Fruit fly (Drosophila melanogaster) whole organism, prepupa: Measurements from ENCODE around the gene zye.

ENCODE experiments used
- Blimp-1 ChIP-seq: fragments of 200-800 bp; sonication (Bioruptor generic); optimal IDR thresholded peaks from 3 replicates; lab custom pipeline; 2017; ENCODE audit warnings: missing biosample characterization, missing genetic modification characterization, mild to moderate bottlenecking, moderate library complexity, missing genetic modification reagents
- CG10631 ChIP-seq: fragments of 200-800 bp; sonication (Bioruptor generic); optimal IDR thresholded peaks from 2 replicates; lab custom pipeline; 2016; ENCODE audit warnings: missing biosample characterization, missing genetic modification characterization
- CG10669 ChIP-seq: fragments of 200-800 bp; sonication (Bioruptor generic); optimal IDR thresholded peaks from 3 replicates; lab custom pipeline; 2018; ENCODE audit warnings: missing biosample characterization, mild to moderate bottlenecking, missing genetic modification characterization, moderate library complexity
- CG11294 ChIP-seq: fragments of 200-800 bp; sonication (Bioruptor generic); IDR thresholded peaks from 2 replicates; pipeline ENCODE4 v1.3.6; 2022; ENCODE audit warnings: missing biosample characterization, missing genetic modification characterization
- CG11762 ChIP-seq: fragments of 200-800 bp; sonication (Bioruptor generic); optimal IDR thresholded peaks from 3 replicates; lab custom pipeline; 2016; ENCODE audit warnings: missing biosample characterization, missing genetic modification characterization; ENCODE audit not compliant: insufficient read depth
- CG15336 ChIP-seq: fragments of 200-800 bp; sonication (Bioruptor generic); IDR thresholded peaks from 2 replicates; pipeline ENCODE4 v1.3.6; 2022; ENCODE audit warnings: missing biosample characterization, missing genetic modification characterization
- CG1621 ChIP-seq: fragments of 200-800 bp; sonication (Bioruptor generic); optimal IDR thresholded peaks from 3 replicates; lab custom pipeline; 2018; ENCODE audit warnings: missing biosample characterization, mild to moderate bottlenecking, missing genetic modification characterization
- CG16779 ChIP-seq: fragments of 200-800 bp; sonication (Bioruptor generic); optimal IDR thresholded peaks from 3 replicates; lab custom pipeline; 2017; ENCODE audit warnings: missing biosample characterization, mild to moderate bottlenecking, missing genetic modification characterization
- CG3032 ChIP-seq: fragments of 200-800 bp; optimal IDR thresholded peaks from 2 replicates; lab custom pipeline; 2019; ENCODE audit warnings: missing biosample characterization, mild to moderate bottlenecking, missing genetic modification characterization, moderate library complexity
- CG31627 ChIP-seq: fragments of 200-800 bp; sonication (Bioruptor generic); optimal IDR thresholded peaks from 3 replicates; lab custom pipeline; 2016; ENCODE audit warnings: missing biosample characterization, missing genetic modification characterization
- CG32006 ChIP-seq: fragments of 200-800 bp; sonication (Bioruptor generic); optimal IDR thresholded peaks from 3 replicates; lab custom pipeline; 2017; ENCODE audit warnings: missing biosample characterization, mild to moderate bottlenecking, missing genetic modification characterization
- CG3919 ChIP-seq: fragments of 200-800 bp; sonication (Bioruptor generic); optimal IDR thresholded peaks from 3 replicates; lab custom pipeline; 2016; ENCODE audit warnings: missing biosample characterization, missing genetic modification characterization
- CG4318 ChIP-seq: fragments of 200-800 bp; sonication (Bioruptor generic); optimal IDR thresholded peaks from 3 replicates; lab custom pipeline; 2017; ENCODE audit warnings: missing biosample characterization, mild to moderate bottlenecking, missing genetic modification characterization
- CG6163 ChIP-seq: fragments of 200-800 bp; sonication (Bioruptor generic); IDR thresholded peaks from 3 replicates; pipeline ENCODE4 v1.3.6; 2022; ENCODE audit warnings: missing biosample characterization, missing genetic modification characterization
- CG6276 ChIP-seq: fragments of 200-800 bp; sonication (Bioruptor generic); optimal IDR thresholded peaks from 2 replicates; lab custom pipeline; 2017; ENCODE audit warnings: missing biosample characterization, mild to moderate bottlenecking, missing genetic modification characterization
- CG6808 ChIP-seq: fragments of 200-800 bp; sonication (Bioruptor generic); optimal IDR thresholded peaks from 3 replicates; lab custom pipeline; 2017; ENCODE audit warnings: missing biosample characterization, missing genetic modification characterization, mild to moderate bottlenecking, moderate library complexity, missing genetic modification reagents
- CG7368 ChIP-seq: fragments of 200-800 bp; sonication (Bioruptor generic); optimal IDR thresholded peaks from 3 replicates; lab custom pipeline; 2016; ENCODE audit warnings: missing biosample characterization, missing genetic modification characterization
- CG8119 ChIP-seq: fragments of 200-800 bp; sonication (Bioruptor generic); IDR thresholded peaks from 3 replicates; pipeline ENCODE4 v1.3.6; 2022; ENCODE audit warnings: missing biosample characterization, missing genetic modification characterization
- CG8319 ChIP-seq: fragments of 200-800 bp; sonication (Bioruptor generic); optimal IDR thresholded peaks from 3 replicates; lab custom pipeline; 2016; ENCODE audit warnings: missing biosample characterization, missing genetic modification characterization
- CG9139 ChIP-seq: fragments of 200-800 bp; sonication (Bioruptor generic); optimal IDR thresholded peaks from 3 replicates; lab custom pipeline; 2017; ENCODE audit warnings: missing biosample characterization, mild to moderate bottlenecking, missing genetic modification characterization
- Eip75B ChIP-seq: fragments of 200-800 bp; sonication (Bioruptor generic); optimal IDR thresholded peaks from 3 replicates; lab custom pipeline; 2016; ENCODE audit warnings: missing biosample characterization, missing genetic modification characterization
- Eip78C ChIP-seq: fragments of 200-800 bp; sonication (Bioruptor generic); peaks from one replicate; lab custom pipeline; 2016; ENCODE audit warnings: missing biosample characterization, missing genetic modification characterization
- Eip93F ChIP-seq: fragments of 200-800 bp; sonication (Bioruptor generic); optimal IDR thresholded peaks from 2 replicates; lab custom pipeline; 2016; ENCODE audit warnings: missing biosample characterization, mild to moderate bottlenecking, missing genetic modification characterization
- Ets21C ChIP-seq: fragments of 200-800 bp; sonication (Bioruptor generic); optimal IDR thresholded peaks from 3 replicates; lab custom pipeline; 2016; ENCODE audit warnings: missing biosample characterization, missing genetic modification characterization
- Ets96B ChIP-seq: fragments of 200-800 bp; optimal IDR thresholded peaks from 2 replicates; lab custom pipeline; 2019; ENCODE audit warnings: missing biosample characterization, mild to moderate bottlenecking, missing genetic modification characterization, moderate library complexity
- Hr38 ChIP-seq: sonication (Bioruptor generic); optimal IDR thresholded peaks from 2 replicates; lab custom pipeline; 2016; ENCODE audit warnings: missing biosample characterization, missing genetic modification characterization
- Hr39 ChIP-seq: fragments of 200-800 bp; sonication (Bioruptor generic); optimal IDR thresholded peaks from 2 replicates; lab custom pipeline; 2016; ENCODE audit warnings: missing biosample characterization, missing genetic modification characterization
- Met ChIP-seq: fragments of 200-800 bp; sonication (Bioruptor generic); optimal IDR thresholded peaks from 3 replicates; lab custom pipeline; 2016; ENCODE audit warnings: missing biosample characterization, missing genetic modification characterization
- OdsH ChIP-seq: fragments of 200-800 bp; sonication (Bioruptor generic); optimal IDR thresholded peaks from 3 replicates; lab custom pipeline; 2016; ENCODE audit warnings: missing biosample characterization, missing genetic modification characterization
- Sox102F ChIP-seq: fragments of 200-800 bp; sonication (Bioruptor generic); optimal IDR thresholded peaks from 2 replicates; lab custom pipeline; 2016; ENCODE audit warnings: missing biosample characterization, mild to moderate bottlenecking, missing genetic modification characterization
- Sox14 ChIP-seq: fragments of 200-800 bp; sonication (Bioruptor generic); optimal IDR thresholded peaks from 3 replicates; lab custom pipeline; 2016; ENCODE audit warnings: missing biosample characterization, missing genetic modification characterization
- Sox15 ChIP-seq: fragments of 200-800 bp; sonication (Bioruptor generic); optimal IDR thresholded peaks from 3 replicates; lab custom pipeline; 2016; ENCODE audit warnings: missing biosample characterization, missing genetic modification characterization
- achi ChIP-seq: fragments of 200-800 bp; sonication (Bioruptor generic); optimal IDR thresholded peaks from 3 replicates; lab custom pipeline; 2016; ENCODE audit warnings: missing biosample characterization, missing genetic modification characterization
- acj6 ChIP-seq: fragments of 200-800 bp; sonication (Bioruptor generic); optimal IDR thresholded peaks from 3 replicates; lab custom pipeline; 2016; ENCODE audit warnings: missing biosample characterization, missing genetic modification characterization
- dac ChIP-seq: fragments of 200-800 bp; sonication (Bioruptor generic); optimal IDR thresholded peaks from 2 replicates; lab custom pipeline; 2017; ENCODE audit warnings: missing biosample characterization, mild to moderate bottlenecking, missing genetic modification characterization
- dsx ChIP-seq: fragments of 200-800 bp; optimal IDR thresholded peaks from 3 replicates; lab custom pipeline; 2019; ENCODE audit warnings: missing biosample characterization, mild to moderate bottlenecking, missing genetic modification characterization, moderate library complexity; ENCODE audit not compliant: poor library complexity, severe bottlenecking
- eg ChIP-seq: fragments of 200-800 bp; sonication (Bioruptor generic); IDR thresholded peaks from 3 replicates; pipeline ENCODE4 v1.3.6; 2022; ENCODE audit warnings: missing biosample characterization, missing genetic modification characterization
- esn ChIP-seq: fragments of 200-800 bp; sonication (Bioruptor generic); optimal IDR thresholded peaks from 2 replicates; lab custom pipeline; 2016; ENCODE audit warnings: missing biosample characterization, mild to moderate bottlenecking, missing genetic modification characterization, moderate library complexity
- fd59A ChIP-seq: fragments of 200-800 bp; sonication (Bioruptor generic); optimal IDR thresholded peaks from 2 replicates; lab custom pipeline; 2017; ENCODE audit warnings: missing biosample characterization, mild to moderate bottlenecking, missing genetic modification characterization, missing genetic modification reagents
- fkh ChIP-seq: fragments of 200-800 bp; sonication (Bioruptor generic); optimal IDR thresholded peaks from 3 replicates; lab custom pipeline; 2017; ENCODE audit warnings: missing biosample characterization, mild to moderate bottlenecking, missing genetic modification characterization, moderate library complexity
- lz ChIP-seq: fragments of 200-800 bp; sonication (Bioruptor generic); optimal IDR thresholded peaks from 3 replicates; lab custom pipeline; 2016; ENCODE audit warnings: missing biosample characterization, missing genetic modification characterization
- net ChIP-seq: fragments of 200-800 bp; sonication (Bioruptor generic); optimal IDR thresholded peaks from 3 replicates; lab custom pipeline; 2016; ENCODE audit warnings: missing biosample characterization, missing genetic modification characterization
- pdm3 ChIP-seq: fragments of 200-800 bp; sonication (Bioruptor generic); optimal IDR thresholded peaks from 3 replicates; lab custom pipeline; 2016; ENCODE audit warnings: missing biosample characterization, missing genetic modification characterization
- salr ChIP-seq, 2 experiments: fragments of 200-800 bp; sonication (Bioruptor generic); optimal IDR thresholded peaks; 3 replicates each; lab custom pipeline; 2016 to 2018; ENCODE audit warnings: missing biosample characterization in 2 of 2, missing genetic modification characterization in 2 of 2, mild to moderate bottlenecking in 1 of 2
- spab ChIP-seq: fragments of 200-800 bp; sonication (Bioruptor generic); optimal IDR thresholded peaks from 2 replicates; lab custom pipeline; 2017; ENCODE audit warnings: missing biosample characterization, mild to moderate bottlenecking, missing genetic modification characterization, missing genetic modification reagents
- ss ChIP-seq, 2 experiments: fragments of 200-800 bp; sonication (Bioruptor generic); optimal IDR thresholded peaks; 2 replicates in 1 of 2; 3 replicates in 1 of 2; lab custom pipeline; 2017 to 2018; ENCODE audit warnings: mild to moderate bottlenecking in 2 of 2, missing biosample characterization in 2 of 2, missing genetic modification characterization in 2 of 2, moderate library complexity in 1 of 2
- svp ChIP-seq: fragments of 200-800 bp; sonication (Bioruptor generic); peaks from one replicate; lab custom pipeline; 2016; ENCODE audit warnings: missing biosample characterization, missing genetic modification characterization
- topi ChIP-seq: fragments of 200-800 bp; sonication (Bioruptor generic); optimal IDR thresholded peaks from 3 replicates; lab custom pipeline; 2016; ENCODE audit warnings: missing biosample characterization, missing genetic modification characterization

The zye gene

dm6 chr3L:20440902-20441429 is 27.6 kb downstream of the zye start:
- no peak for TF ChIP-seq CG8119
- no peak for TF ChIP-seq CG6808
- no peak for TF ChIP-seq topi
- TF ChIP-seq lz (GFP tag; lab: Kevin White, UChicago) = no peak
- TF ChIP-seq CG6276 (GFP tag; lab: Kevin White, UChicago) = no peak
- no peak for TF ChIP-seq Sox15 (GFP tag; lab: Kevin White, UChicago)

- TF ChIP-seq Eip78C (GFP tag; lab: Kevin White, UChicago) (peak; percentile 89), pdm3 (GFP tag; lab: Kevin White, UChicago) (no peak), Eip75B (GFP tag; lab: Kevin White, UChicago) (no peak), CG16779 (tag; lab: Kevin White, UChicago) (no peak), Eip93F (GFP tag; lab: Kevin White, UChicago) (no peak), dsx (GFP tag; lab: Kevin White, UChicago) (peak; percentile 82), CG9139 (GFP tag; lab: Kevin White, UChicago) (no peak), Met (no peak), spab (GFP tag; lab: Kevin White, UChicago) (no peak), CG8119 (no peak), Sox102F (GFP tag; lab: Kevin White, UChicago) (no peak), CG6163 (GFP tag; lab: Robert Waterston, UW) (peak; percentile 61; the same call in 1 of the 3 replicates), fkh (GFP tag; lab: Kevin White, UChicago) (peak; percentile 44), Sox14 (GFP tag; lab: Kevin White, UChicago) (no peak), CG10631 (GFP tag; lab: Kevin White, UChicago) (no peak), CG7368 (GFP tag; lab: Kevin White, UChicago) (no peak), Hr39 (GFP tag; lab: Kevin White, UChicago) (no peak), fd59A (peak; percentile 64), salr (GFP tag; optimal IDR thresholded peaks at IDR 0.05; lab: Kevin White, UChicago) (no peak), CG15336 (GFP tag; lab: Robert Waterston, UW) (peak; percentile 61), CG11294 (peak; percentile 18; the same call in 1 of the 2 replicates), ss (GFP tag; optimal IDR thresholded peaks at IDR 0.05; lab: Kevin White, UChicago) (no peak), CG31627 (GFP tag; lab: Kevin White, UChicago) (peak; percentile 27), CG10669 (GFP tag; lab: Kevin White, UChicago) (no peak), esn (GFP tag; lab: Kevin White, UChicago) (peak; percentile 63), eg (GFP tag; lab: Robert Waterston, UW) (no peak), CG11762 (GFP tag; lab: Kevin White, UChicago) (peak; percentile 41), acj6 (GFP tag; lab: Kevin White, UChicago) (peak; percentile 76), dac (GFP tag; lab: Kevin White, UChicago) (no peak), lz (GFP tag; lab: Kevin White, UChicago) (peak; percentile 37), CG3919 (GFP tag; lab: Kevin White, UChicago) (no peak), CG32006 (GFP tag; lab: Kevin White, UChicago) (no peak), Hr38 (GFP tag; lab: Kevin White, UChicago) (no peak), OdsH (GFP tag; lab: Kevin White, UChicago) (no peak), achi (GFP tag; lab: Kevin White, UChicago) (no peak), Ets96B (peak; percentile 89), CG4318 (GFP tag; lab: Kevin White, UChicago) (no peak), net (GFP tag; lab: Kevin White, UChicago) (no peak), CG1621 (tag; lab: Kevin White, UChicago) (no peak), CG3032 (tag; lab: Kevin White, UChicago) (peak; percentile 86), Ets21C (GFP tag; lab: Kevin White, UChicago) (no peak), Blimp-1 (GFP tag; lab: Kevin White, UChicago) (no peak), CG8319 (no peak), svp (GFP tag; lab: Kevin White, UChicago) (no peak)
Observed at dm6 chr3L:20441632-20442469, 28.4 kb downstream of the zye start, which contains the start of gene CG5910. Gene CG5910, plus strand, starts transcription at chr3L:20442419.
